Worm (Caenorhabditis elegans) whole organism, L3 larva: Measurements from ENCODE around the gene glt-1.

Experiments
- R02D3.7 ChIP-seq: fragments of 150-350 bp; optimal IDR thresholded peaks from 2 replicates; lab custom pipeline; 2014; ENCODE audit warnings: missing biosample characterization, missing genetic modification characterization
- ZK546.5 ChIP-seq: sonication (generic microtip); optimal IDR thresholded peaks from 2 replicates; lab custom pipeline; 2017; ENCODE audit warnings: missing biosample characterization, missing genetic modification characterization
- aly-2 ChIP-seq: fragments of 150-350 bp; optimal IDR thresholded peaks from 2 replicates; lab custom pipeline; 2014; ENCODE audit warnings: missing biosample characterization, missing genetic modification characterization
- ama-1 ChIP-seq: fragments of 150-350 bp; optimal IDR thresholded peaks from 2 replicates; lab custom pipeline; 2018
- ceh-28 ChIP-seq: fragments of 150-350 bp; optimal IDR thresholded peaks from 2 replicates; lab custom pipeline; 2014; ENCODE audit warnings: missing biosample characterization, missing genetic modification reagents, missing genetic modification characterization
- ceh-82 ChIP-seq: fragments of 150-350 bp; optimal IDR thresholded peaks from 2 replicates; lab custom pipeline; 2014; ENCODE audit warnings: missing biosample characterization, missing genetic modification characterization
- ceh-9 ChIP-seq: sonication (generic microtip); optimal IDR thresholded peaks from 2 replicates; lab custom pipeline; 2018; ENCODE audit warnings: missing biosample characterization, missing genetic modification characterization
- daf-12 ChIP-seq: fragments of 150-350 bp; optimal IDR thresholded peaks from 2 replicates; lab custom pipeline; 2014; ENCODE audit warnings: missing biosample characterization, missing genetic modification reagents, missing genetic modification characterization
- egl-5 ChIP-seq: fragments of 150-350 bp; optimal IDR thresholded peaks from 2 replicates; lab custom pipeline; 2017; ENCODE audit warnings: missing biosample characterization, missing genetic modification reagents, missing genetic modification characterization, inconsistent platforms
- elt-2 ChIP-seq: sonication (generic microtip); optimal IDR thresholded peaks from 2 replicates; lab custom pipeline; 2016; ENCODE audit warnings: missing genetic modification reagents, mild to moderate bottlenecking, missing genetic modification characterization, missing compliant biosample characterization
- fkh-10 ChIP-seq: sonication (generic microtip); optimal IDR thresholded peaks from 2 replicates; lab custom pipeline; 2017; ENCODE audit warnings: missing biosample characterization, missing genetic modification reagents, missing genetic modification characterization
- fkh-2 ChIP-seq: fragments of 150-350 bp; optimal IDR thresholded peaks from 2 replicates; lab custom pipeline; 2014; ENCODE audit warnings: missing biosample characterization, missing genetic modification reagents, missing genetic modification characterization
- fos-1 ChIP-seq: fragments of 150-350 bp; optimal IDR thresholded peaks from 2 replicates; lab custom pipeline; 2014; ENCODE audit warnings: missing biosample characterization, missing genetic modification characterization
- hmg-11 ChIP-seq: sonication (generic microtip); optimal IDR thresholded peaks from 2 replicates; lab custom pipeline; 2016; ENCODE audit warnings: missing genetic modification characterization, missing compliant biosample characterization
- lin-15B ChIP-seq: fragments of 150-350 bp; optimal IDR thresholded peaks from 2 replicates; lab custom pipeline; 2014; ENCODE audit warnings: missing biosample characterization, missing genetic modification characterization
- lin-39 ChIP-seq: fragments of 150-350 bp; optimal IDR thresholded peaks from 2 replicates; lab custom pipeline; 2018; ENCODE audit warnings: missing biosample characterization, missing genetic modification reagents, missing genetic modification characterization
- lsy-12 ChIP-seq: sonication (generic microtip); optimal IDR thresholded peaks from 2 replicates; lab custom pipeline; 2016; ENCODE audit warnings: mild to moderate bottlenecking, missing genetic modification characterization, missing compliant biosample characterization
- nfya-1 ChIP-seq: sonication (generic microtip); optimal IDR thresholded peaks from 2 replicates; lab custom pipeline; 2017; ENCODE audit warnings: missing genetic modification characterization, mild to moderate bottlenecking, missing compliant biosample characterization, antibody characterized with exemption, moderate library complexity; ENCODE audit not compliant: insufficient read depth
- nhr-11 ChIP-seq: fragments of 150-350 bp; optimal IDR thresholded peaks from 2 replicates; lab custom pipeline; 2014; ENCODE audit warnings: missing biosample characterization, missing genetic modification characterization
- nhr-23 ChIP-seq: fragments of 150-350 bp; optimal IDR thresholded peaks from 2 replicates; lab custom pipeline; 2014; ENCODE audit warnings: missing biosample characterization, missing genetic modification reagents, missing genetic modification characterization
- nhr-237 ChIP-seq: fragments of 150-350 bp; optimal IDR thresholded peaks from 2 replicates; lab custom pipeline; 2014; ENCODE audit warnings: missing biosample characterization, missing genetic modification characterization
- nhr-25 ChIP-seq: sonication (generic microtip); optimal IDR thresholded peaks from 2 replicates; lab custom pipeline; 2017; ENCODE audit warnings: missing biosample characterization, missing genetic modification characterization
- nhr-28 ChIP-seq: fragments of 150-350 bp; optimal IDR thresholded peaks from 2 replicates; lab custom pipeline; 2014; ENCODE audit warnings: missing biosample characterization, missing genetic modification characterization
- nhr-43 ChIP-seq: sonication (generic microtip); optimal IDR thresholded peaks from 2 replicates; lab custom pipeline; 2016; ENCODE audit warnings: mild to moderate bottlenecking, missing genetic modification characterization, missing compliant biosample characterization; ENCODE audit not compliant: poor library complexity, severe bottlenecking
- nhr-67 ChIP-seq: fragments of 150-350 bp; optimal IDR thresholded peaks from 2 replicates; lab custom pipeline; 2014; ENCODE audit warnings: missing biosample characterization, missing genetic modification characterization
- pha-4 ChIP-seq: fragments of 150-350 bp; optimal IDR thresholded peaks from 2 replicates; lab custom pipeline; 2014; ENCODE audit warnings: missing biosample characterization, missing genetic modification reagents, missing genetic modification characterization
- sea-2 ChIP-seq: fragments of 150-350 bp; sonication (generic microtip); optimal IDR thresholded peaks from 4 replicates; lab custom pipeline; 2014; ENCODE audit warnings: missing biosample characterization, missing genetic modification reagents, missing genetic modification characterization
- skn-1 ChIP-seq: fragments of 150-350 bp; optimal IDR thresholded peaks from 2 replicates; lab custom pipeline; 2014; ENCODE audit warnings: missing biosample characterization, missing genetic modification characterization
- snpc-4 ChIP-seq: fragments of 150-350 bp; optimal IDR thresholded peaks from 2 replicates; lab custom pipeline; 2014; ENCODE audit warnings: missing biosample characterization, missing genetic modification characterization
- tbx-2 ChIP-seq: sonication (generic microtip); optimal IDR thresholded peaks from 2 replicates; lab custom pipeline; 2016; ENCODE audit warnings: mild to moderate bottlenecking, missing genetic modification characterization, missing compliant biosample characterization
- unc-39 ChIP-seq: sonication (generic microtip); optimal IDR thresholded peaks from 4 replicates; lab custom pipeline; 2017; ENCODE audit warnings: missing biosample characterization, missing genetic modification characterization
- unc-62 ChIP-seq: fragments of 150-350 bp; sonication (generic microtip); optimal IDR thresholded peaks from 4 replicates; lab custom pipeline; 2014; ENCODE audit warnings: missing biosample characterization, missing genetic modification reagents, missing genetic modification characterization
- zag-1 ChIP-seq: fragments of 150-350 bp; optimal IDR thresholded peaks from 2 replicates; lab custom pipeline; 2014; ENCODE audit warnings: missing biosample characterization, missing genetic modification characterization
- ztf-4 ChIP-seq: fragments of 150-350 bp; optimal IDR thresholded peaks from 2 replicates; lab custom pipeline; 2014; ENCODE audit warnings: missing biosample characterization, missing genetic modification characterization

The glt-1 gene

ce11 chrX:3495776-3496175 is at the start of gene glt-1:
TSS of gene glt-1 (plus strand) at chrX:3496026.
- no peak for TF ChIP-seq ceh-82
- TF ChIP-seq pha-4 = no peak
- TF ChIP-seq elt-2 (tag; lab: Kevin White, UChicago) = no peak
- peak; percentile 39 for TF ChIP-seq nhr-23 (tag; lab: Kevin White, UChicago)
- TF ChIP-seq fkh-2 (tag; lab: Kevin White, UChicago) = no peak

- TF ChIP-seq ZK546.5 (no peak), daf-12 (tag; lab: Kevin White, UChicago) (no peak), fos-1 (no peak), ama-1 (lab: Kevin White, UChicago) (no peak), nhr-67 (no peak), fkh-10 (GFP tag; lab: Kevin White, UChicago) (no peak), fkh-2 (tag; lab: Kevin White, UChicago) (no peak), nfya-1 (no peak), hmg-11 (tag; lab: Kevin White, UChicago) (no peak)
- TF ChIP-seq, all 47 proteins: peak for 0
Measured at ce11 chrX:3451122-3451521, 44.7 kb upstream of the glt-1 start, which contains the start of gene ZK813.5. TSS of gene ZK813.5 (minus strand) at chrX:3451222.

ce11 chrX:3453870-3454269 is 42.0 kb upstream of the glt-1 start:
- no peak for TF ChIP-seq fkh-2 (tag; lab: Kevin White, UChicago)
- TF ChIP-seq nhr-67 = no peak
- TF ChIP-seq R02D3.7 = no peak
- TF ChIP-seq sea-2 (GFP tag; lab: Kevin White, UChicago) = no peak
- TF ChIP-seq ztf-4 = no peak
- no peak for TF ChIP-seq ZK546.5
- TF ChIP-seq unc-39 (tag; lab: Kevin White, UChicago) = no peak
- no peak for TF ChIP-seq zag-1 (tag; lab: Kevin White, UChicago)
- no peak for TF ChIP-seq aly-2 (tag; lab: Kevin White, UChicago)
- TF ChIP-seq skn-1 (tag; lab: Kevin White, UChicago) = no peak
- no peak for TF ChIP-seq ceh-28 (tag; lab: Kevin White, UChicago)
- TF ChIP-seq egl-5 (tag; lab: Kevin White, UChicago) = no peak
- no peak for TF ChIP-seq nhr-237 (tag; lab: Kevin White, UChicago)
- TF ChIP-seq lin-39 (tag; lab: Kevin White, UChicago) = no peak
- no peak for TF ChIP-seq ceh-82
- TF ChIP-seq snpc-4 (tag; lab: Kevin White, UChicago) = no peak
- TF ChIP-seq nhr-43 (tag; lab: Kevin White, UChicago) = no peak
- TF ChIP-seq nfya-1 = no peak

ce11 chrX:3455561-3455960 is 40.3 kb upstream of the glt-1 start:
- TF ChIP-seq lin-39 (tag; lab: Kevin White, UChicago) = peak; percentile 93
- peak; percentile 61 for TF ChIP-seq egl-5 (tag; lab: Kevin White, UChicago)
- no peak for TF ChIP-seq ceh-82
- TF ChIP-seq unc-62 = peak; percentile 43
- TF ChIP-seq ceh-9 (tag; lab: Kevin White, UChicago) = no peak
- TF ChIP-seq snpc-4 (tag; lab: Kevin White, UChicago) = no peak
- peak; percentile 50 for TF ChIP-seq nfya-1
- TF ChIP-seq nhr-28 (tag; lab: Kevin White, UChicago) = no peak

- TF ChIP-seq nhr-11 (tag; lab: Kevin White, UChicago) = no peak
- TF ChIP-seq daf-12 (tag; lab: Kevin White, UChicago) = no peak
- TF ChIP-seq skn-1 (tag; lab: Kevin White, UChicago) = no peak
- no peak for TF ChIP-seq nhr-25
- TF ChIP-seq tbx-2 (tag; lab: Kevin White, UChicago) = no peak
- TF ChIP-seq lsy-12 (tag; lab: Kevin White, UChicago) = no peak
- no peak for TF ChIP-seq lin-15B
- TF ChIP-seq egl-5 (tag; lab: Kevin White, UChicago) = no peak
Measured at ce11 chrX:3462086-3462485, 33.7 kb upstream of the glt-1 start.

ce11 chrX:3463875-3464274 is 32.0 kb upstream of the glt-1 start:
- peak; percentile 27 for TF ChIP-seq nhr-25
- TF ChIP-seq ZK546.5 = no peak
